Worm (Caenorhabditis elegans): ENCODE data around the gene xbx-4.

The xbx-4 gene

ce11 chrIV:2114337-2114736 is at the start of gene xbx-4:
Gene xbx-4 (plus strand): TSS chrIV:2114637.
- TF ChIP-seq nfyb-1 (GFP tag; IDR thresholded peaks at IDR 0.05) (no peak), pbrm-1 (GFP tag; IDR thresholded peaks at IDR 0.05) (no peak), ztf-22 (GFP tag; optimal IDR thresholded peaks at IDR 0.05) (no peak), F57A8.1 (GFP tag; optimal IDR thresholded peaks at IDR 0.05) (no peak), ZK185.1 (tag; optimal IDR thresholded peaks at IDR 0.05; ENCODE audit: poor library complexity, severe bottlenecking) (no peak), lag-1 (GFP tag; IDR thresholded peaks at IDR 0.05) (no peak), madf-3 (GFP tag; IDR thresholded peaks at IDR 0.05) (no peak), K12H6.12 (tag; optimal IDR thresholded peaks at IDR 0.05) (no peak), hlh-12 (tag; optimal IDR thresholded peaks at IDR 0.05) (no peak), B0261.1 (tag; optimal IDR thresholded peaks at IDR 0.05) (no peak), ztf-28 (GFP tag; IDR thresholded peaks at IDR 0.05) (no peak), C17E4.6 (GFP tag; IDR thresholded peaks at IDR 0.05) (no peak), B0019.2 (GFP tag; conservative IDR thresholded peaks at IDR 0.05) (no peak), Y53F4B.3 (GFP tag; IDR thresholded peaks at IDR 0.05) (no peak), B0336.3 (GFP tag; IDR thresholded peaks at IDR 0.05) (no peak), nhr-90 (tag; optimal IDR thresholded peaks at IDR 0.05) (no peak), F23B12.7 (tag; optimal IDR thresholded peaks at IDR 0.05; ENCODE audit: insufficient read depth) (no peak), hlh-26 (GFP tag; conservative IDR thresholded peaks at IDR 0.05) (no peak)

- TF ChIP-seq ekl-4 (GFP tag; IDR thresholded peaks at IDR 0.05) (no peak), Y53F4B.3 (GFP tag; IDR thresholded peaks at IDR 0.05) (no peak), xnd-1 (tag; optimal IDR thresholded peaks at IDR 0.05) (no peak), ztf-18 (tag; optimal IDR thresholded peaks at IDR 0.05) (no peak), dpl-1 (GFP tag; optimal IDR thresholded peaks at IDR 0.05) (no peak), Y79H2A.3 (GFP tag; conservative IDR thresholded peaks at IDR 0.05) (no peak), Y67H2A.10 (GFP tag; conservative IDR thresholded peaks at IDR 0.05) (no peak), B0035.1 (tag; optimal IDR thresholded peaks at IDR 0.05) (no peak), lin-26 (GFP tag; IDR thresholded peaks at IDR 0.05) (no peak)
Measured at ce11 chrIV:2065895-2066294, 48.5 kb upstream of the xbx-4 start, which contains the start of gene arrd-26. Gene arrd-26 (plus strand): TSS chrIV:2066195.

ce11 chrIV:2077159-2077835 is 37.1 kb upstream of the xbx-4 start:
- TF ChIP-seq xnd-1 (tag; optimal IDR thresholded peaks at IDR 0.05): no peak
- TF ChIP-seq rcor-1 (GFP tag; IDR thresholded peaks at IDR 0.05): no peak
- TF ChIP-seq snpc-4 (GFP tag; optimal IDR thresholded peaks at IDR 0.05): no peak
- TF ChIP-seq snpc-4 (tag; optimal IDR thresholded peaks at IDR 0.05): peak in 3 of 4 experiments; percentile 21 to 57 (median 28)
- TF ChIP-seq nfya-2 (GFP tag; IDR thresholded peaks at IDR 0.05): no peak

- TF ChIP-seq madf-6 (GFP tag; IDR thresholded peaks at IDR 0.05): no peak
- no peak for TF ChIP-seq chd-7 (tag; optimal IDR thresholded peaks at IDR 0.05)
- TF ChIP-seq F49E8.2 (tag; optimal IDR thresholded peaks at IDR 0.05; ENCODE audit: insufficient read depth): no peak
Measured at ce11 chrIV:2080340-2080739, 34.1 kb upstream of the xbx-4 start.

Measured in whole organism, young adult.